Worm (Caenorhabditis elegans): ENCODE measurements around the gene F56D2.2.

ce11 chrIII:5565699-5566098, 21.4 kb upstream of the F56D2.2 start:
- TF ChIP-seq nhr-76 (tag; optimal IDR thresholded peaks at IDR 0.05) (no peak), mls-2 (tag; optimal IDR thresholded peaks at IDR 0.05) (no peak), ztf-11 (tag; optimal IDR thresholded peaks at IDR 0.05) (no peak), unc-39 (tag; optimal IDR thresholded peaks at IDR 0.05) (no peak), unc-62 (GFP tag; optimal IDR thresholded peaks at IDR 0.05) (no peak), pha-4 (tag; optimal IDR thresholded peaks at IDR 0.05) (no peak), nhr-28 (tag; optimal IDR thresholded peaks at IDR 0.05) (no peak), sptf-1 (tag; optimal IDR thresholded peaks at IDR 0.05) (no peak), elt-3 (tag; optimal IDR thresholded peaks at IDR 0.05) (no peak), snpc-4 (tag; optimal IDR thresholded peaks at IDR 0.05) (no peak)
